Fruit fly (Drosophila melanogaster): Measurements from ENCODE around the gene Msr-110.

DNA sequence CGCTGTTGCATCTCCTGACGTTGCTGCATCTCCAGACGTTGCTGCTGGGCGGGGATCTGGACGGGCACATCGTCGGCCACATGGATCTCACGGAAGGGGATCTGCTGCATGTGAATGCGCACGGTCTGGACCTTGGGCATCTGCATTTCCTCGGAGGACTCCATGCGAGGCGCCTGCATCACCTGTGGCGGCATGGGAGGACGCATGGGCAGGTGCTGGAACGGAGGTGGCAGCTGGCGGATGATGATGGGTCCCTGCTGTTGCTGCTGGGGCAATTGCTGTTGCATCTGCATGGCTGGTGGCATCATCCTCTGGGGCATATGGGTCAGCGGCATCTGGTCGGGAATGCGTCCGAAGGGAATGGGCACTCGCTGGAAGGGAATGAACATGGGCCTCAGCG, 8.8 kb downstream of the Msr-110 start:
- TF ChIP-seq fd96Ca (GFP tag; IDR thresholded peaks at IDR 0.05) (no peak), CG15710 (tag; optimal IDR thresholded peaks at IDR 0.05) (no peak), CG13204 (GFP tag; optimal IDR thresholded peaks at IDR 0.05) (no peak), EcR (GFP tag; optimal IDR thresholded peaks at IDR 0.05) (no peak), rn (GFP tag; IDR thresholded peaks at IDR 0.05) (no peak), CG10348 (GFP tag; IDR thresholded peaks at IDR 0.05) (no peak), Pif1B (GFP tag; optimal IDR thresholded peaks at IDR 0.05) (no peak), CG34367 (tag; optimal IDR thresholded peaks at IDR 0.05) (no peak), D1 (tag; optimal IDR thresholded peaks at IDR 0.05) (no peak), CG8301 (tag; optimal IDR thresholded peaks at IDR 0.05) (no peak), CG12605 (GFP tag; IDR thresholded peaks at IDR 0.05) (no peak)
